Worm (Caenorhabditis elegans) whole organism, late embryonic: ENCODE measurements around the gene gpa-7.

ENCODE experiments used
- F13H6.1 ChIP-seq: sonication (generic microtip); optimal IDR thresholded peaks from 2 replicates; lab custom pipeline; 2016; ENCODE audit warnings: missing genetic modification characterization, missing compliant biosample characterization
- unc-86 ChIP-seq: sonication (generic microtip); optimal IDR thresholded peaks from 2 replicates; lab custom pipeline; 2016; ENCODE audit warnings: missing genetic modification characterization, missing compliant biosample characterization

DNA sequence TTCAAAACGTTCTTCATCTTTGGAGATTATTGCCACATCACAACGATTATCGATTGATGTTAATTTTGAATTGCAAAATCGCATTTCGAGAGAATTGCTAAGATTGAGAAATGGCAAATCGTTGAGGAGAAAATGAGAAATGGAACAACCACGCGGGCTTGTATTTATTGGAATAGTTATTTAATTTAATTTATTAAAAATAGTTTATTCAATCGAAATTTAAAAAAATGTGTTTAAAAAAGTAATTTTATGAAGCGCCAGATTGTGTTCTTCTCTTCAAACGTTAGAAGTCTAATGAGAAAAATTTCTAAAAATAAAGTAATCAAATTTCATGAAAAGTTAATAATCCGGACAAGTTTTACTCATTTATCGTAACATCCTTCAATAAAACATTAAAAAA, 12.0 kb upstream of the gpa-7 start, which contains the start of gene spe-26:
- TF ChIP-seq F13H6.1 (tag; lab: Kevin White, UChicago): no peak
- no peak for TF ChIP-seq unc-86 (tag; lab: Kevin White, UChicago)
